Worm (Caenorhabditis elegans) whole organism, dauer: Measurements from ENCODE around the gene Y54G11A.1.
"Not testable (repeated sequence)": the region's sequence is repeated elsewhere in the genome, so short reads cannot be mapped to it uniquely, and the experiment has no call there.

Experiments
- unc-62 ChIP-seq: sonication (generic microtip); optimal IDR thresholded peaks from 2 replicates; lab custom pipeline; 2017; ENCODE audit warnings: missing biosample characterization, missing genetic modification reagents, missing genetic modification characterization

Y54G11A.1 gene

DNA sequence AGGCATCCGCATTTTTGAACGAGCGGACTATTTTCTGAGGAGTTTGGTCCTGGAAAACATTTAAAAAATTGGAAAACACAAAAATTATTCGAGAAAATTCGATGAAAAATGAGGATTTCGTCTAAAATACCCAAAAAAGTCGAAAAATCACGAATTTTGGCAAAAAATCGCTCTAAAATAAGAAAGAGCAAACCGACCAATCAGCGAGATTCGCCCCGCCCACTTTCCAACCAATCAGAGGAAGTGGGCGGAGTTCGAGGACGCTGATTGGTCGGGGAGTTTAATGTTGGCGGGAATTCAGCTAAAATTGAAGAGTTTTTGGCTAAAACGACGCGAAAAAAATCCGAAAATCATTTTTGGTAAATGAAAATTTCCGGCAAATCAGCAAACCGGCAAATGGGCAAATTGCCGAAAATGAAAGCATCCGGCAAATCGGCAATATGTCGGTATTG, at the start of gene Y54G11A.1:
Gene Y54G11A.1 (minus strand): TSS at position 51 of the 452 bp plus-strand sequence.
- TF ChIP-seq unc-62 (GFP tag; lab: Kevin White, UChicago): no peak

DNA sequence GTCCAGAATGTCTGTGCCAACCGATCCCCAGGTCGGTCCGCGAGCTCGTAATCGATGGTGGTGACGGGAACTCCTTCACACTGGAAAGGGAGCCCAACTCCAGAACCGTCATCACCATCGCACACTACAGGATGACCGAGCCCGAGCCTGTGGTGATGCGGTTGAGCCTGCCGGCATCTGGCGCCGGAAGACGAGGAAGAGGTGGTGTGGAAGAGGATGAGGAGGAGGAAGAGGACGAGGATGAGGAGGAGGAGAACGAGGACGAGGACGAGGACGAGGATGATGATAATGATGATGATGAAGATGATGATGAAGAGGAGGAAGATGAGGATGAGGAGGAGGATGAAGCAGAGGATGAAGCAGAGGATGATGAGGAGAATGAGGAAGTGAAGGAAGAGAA, 49.0 kb upstream of the Y54G11A.1 start, which contains the start of gene Y54G11A.14:
Gene Y54G11A.14 (plus strand): TSS at position 132 of the 400 bp plus-strand sequence.
- TF ChIP-seq unc-62 (GFP tag; lab: Kevin White, UChicago): no peak

DNA sequence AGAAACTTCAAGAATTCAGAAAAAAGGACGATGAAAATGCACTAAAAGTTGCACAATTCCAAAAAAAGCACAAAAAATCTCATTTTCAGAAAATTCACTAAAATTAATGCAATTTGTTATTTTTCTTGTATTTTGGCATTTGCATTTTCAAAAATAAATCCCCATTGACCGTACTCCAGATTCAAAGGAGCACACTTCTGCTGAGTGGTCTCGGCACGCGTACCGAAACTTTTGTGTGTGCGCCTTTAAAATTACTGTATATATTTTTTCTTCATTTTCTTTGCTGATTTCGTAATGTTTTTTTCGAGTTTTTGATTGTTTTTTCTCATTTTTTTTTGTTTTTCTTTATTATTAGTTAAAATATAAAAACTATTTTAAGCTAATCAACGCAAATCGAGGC, 43.2 kb upstream of the Y54G11A.1 start:
- TF ChIP-seq unc-62 (GFP tag; lab: Kevin White, UChicago): no peak

- no peak for TF ChIP-seq unc-62 (GFP tag; lab: Kevin White, UChicago)
Measured at ce11 chrII:14311537-14311936, 42.5 kb upstream of the Y54G11A.1 start.

ce11 chrII:14310729-14311388, 41.9 kb upstream of the Y54G11A.1 start, which contains the start of gene ctl-3:
Gene ctl-3 (minus strand): TSS chrII:14310779.
- TF ChIP-seq unc-62 (GFP tag; lab: Kevin White, UChicago): no peak

DNA sequence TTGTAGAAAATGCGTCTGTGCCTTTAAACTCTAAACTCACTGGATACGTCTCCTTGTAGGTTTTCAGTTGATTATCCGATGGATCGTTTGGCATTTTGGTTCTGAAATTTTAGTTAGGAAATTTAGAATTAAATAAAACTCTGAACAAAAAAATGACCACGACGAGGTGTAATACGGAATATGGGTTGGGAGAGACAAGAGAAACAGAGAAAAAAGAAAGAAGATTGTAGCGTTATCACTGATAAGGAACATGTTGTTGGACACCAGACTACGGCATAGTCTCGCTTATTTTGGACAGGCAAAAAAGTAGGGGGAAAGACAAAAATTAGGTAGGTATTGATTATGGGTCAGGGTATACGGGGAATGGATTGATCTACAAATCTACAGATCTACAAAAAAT, 37.2 kb upstream of the Y54G11A.1 start, which contains the start of gene ctl-1:
Gene ctl-1 (minus strand): TSS at position 101 of the 400 bp plus-strand sequence.
- TF ChIP-seq unc-62 (GFP tag; lab: Kevin White, UChicago): not testable (repeated sequence)

DNA sequence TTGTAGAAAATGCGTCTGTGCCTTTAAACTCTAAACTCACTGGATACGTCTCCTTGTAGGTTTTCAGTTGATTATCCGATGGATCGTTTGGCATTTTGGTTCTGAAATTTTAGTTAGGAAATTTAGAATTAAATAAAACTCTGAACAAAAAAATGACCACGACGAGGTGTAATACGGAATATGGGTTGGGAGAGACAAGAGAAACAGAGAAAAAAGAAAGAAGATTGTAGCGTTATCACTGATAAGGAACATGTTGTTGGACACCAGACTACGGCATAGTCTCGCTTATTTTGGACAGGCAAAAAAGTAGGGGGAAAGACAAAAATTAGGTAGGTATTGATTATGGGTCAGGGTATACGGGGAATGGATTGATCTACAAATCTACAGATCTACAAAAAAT, 32.9 kb upstream of the Y54G11A.1 start, which contains the start of gene ctl-2:
Gene ctl-2 (minus strand): TSS at position 101 of the 400 bp plus-strand sequence.
- not testable (repeated sequence) for TF ChIP-seq unc-62 (GFP tag; lab: Kevin White, UChicago)

DNA sequence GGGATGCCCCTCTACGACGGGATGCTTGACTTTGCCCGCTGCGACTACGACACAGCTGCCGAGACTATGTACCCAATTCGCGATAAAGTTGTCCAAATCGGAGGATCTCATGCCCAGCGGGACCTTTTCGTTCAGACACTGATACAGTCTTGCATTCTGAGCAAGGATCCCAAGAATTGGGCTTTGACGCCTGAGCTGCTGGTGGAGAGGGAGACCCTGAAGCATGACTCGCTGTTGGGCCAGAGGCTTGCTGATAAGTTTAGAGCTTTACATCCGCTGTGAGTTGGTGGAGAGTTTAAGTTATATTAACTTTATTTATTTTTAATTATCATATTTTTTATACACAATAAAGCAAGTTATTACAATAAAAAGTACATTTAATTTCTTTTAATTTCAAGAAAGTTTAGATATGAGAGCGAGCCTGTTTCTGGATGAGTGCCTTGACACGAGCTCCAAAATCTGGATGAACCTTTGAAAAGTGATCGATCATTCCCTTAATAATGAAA, 30.3 kb upstream of the Y54G11A.1 start:
- no peak for TF ChIP-seq unc-62 (GFP tag; lab: Kevin White, UChicago)

DNA sequence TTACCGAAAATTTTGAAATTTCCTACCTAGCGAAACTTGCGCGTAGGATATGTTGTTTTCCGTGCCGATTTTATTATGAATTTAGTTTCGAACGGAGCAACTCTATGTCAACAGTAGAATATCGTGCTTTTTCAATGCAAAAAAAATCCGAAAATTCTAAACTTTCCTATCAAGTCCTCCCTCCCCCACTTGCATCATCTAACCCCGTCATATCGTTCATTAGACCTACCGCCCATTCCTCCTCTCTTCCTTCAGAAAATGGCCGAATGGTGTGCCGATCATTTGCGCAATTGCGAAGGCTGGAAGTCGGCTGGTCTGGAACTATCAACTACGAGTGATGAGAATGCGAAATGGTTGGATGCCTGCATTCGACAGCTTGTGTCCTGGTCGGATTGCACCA, 28.1 kb upstream of the Y54G11A.1 start, which contains the start of gene Y54G11A.7:
Gene Y54G11A.7 (plus strand): TSS at position 256 of the 400 bp plus-strand sequence.
- TF ChIP-seq unc-62 (GFP tag; lab: Kevin White, UChicago): not testable (repeated sequence)

DNA sequence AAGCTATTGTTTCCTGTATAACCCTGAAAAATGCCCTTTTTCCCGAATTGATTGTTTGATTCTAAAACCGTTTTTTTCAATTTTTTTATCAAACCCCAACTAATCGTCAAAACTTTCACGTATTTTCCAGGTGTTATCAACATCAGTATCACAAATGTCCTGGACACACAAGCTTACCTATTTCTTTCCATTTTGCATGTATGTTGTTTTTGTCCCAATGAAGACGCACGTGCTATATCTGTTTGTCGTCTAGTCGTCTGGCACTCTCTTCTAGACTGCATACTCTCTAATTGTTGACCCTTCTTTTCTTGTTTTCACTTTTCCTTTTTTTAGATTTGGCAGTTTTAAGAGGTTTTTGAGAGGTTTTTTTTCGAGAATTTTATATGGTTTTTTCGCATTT, 27.3 kb upstream of the Y54G11A.1 start:
- TF ChIP-seq unc-62 (GFP tag; lab: Kevin White, UChicago): no peak

DNA sequence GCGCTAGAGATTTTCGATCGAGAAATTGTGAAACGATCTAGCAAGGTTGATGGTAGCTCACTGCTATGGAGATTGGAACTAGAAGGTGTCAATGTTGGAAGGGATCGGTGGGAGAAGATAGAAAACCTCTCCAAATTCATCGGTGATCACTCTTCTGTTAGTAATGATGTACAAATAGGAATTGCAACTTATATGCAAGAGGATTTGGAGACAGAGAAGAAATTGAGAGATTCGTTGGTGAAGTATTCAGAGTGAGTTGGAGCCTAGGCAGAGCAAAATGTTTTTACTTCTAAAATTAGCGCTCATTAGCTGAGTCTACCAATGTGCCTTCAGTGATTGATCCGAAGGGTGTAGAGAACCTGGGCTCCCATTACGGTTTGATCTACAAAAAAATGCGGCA, 25.4 kb upstream of the Y54G11A.1 start:
- TF ChIP-seq unc-62 (GFP tag; lab: Kevin White, UChicago): no peak

ce11 chrII:14292519-14292918, 23.5 kb upstream of the Y54G11A.1 start, which contains the start of gene Y54G11A.4:
Gene Y54G11A.4 (plus strand): TSS chrII:14292819.
- no peak for TF ChIP-seq unc-62 (GFP tag; lab: Kevin White, UChicago)

- TF ChIP-seq unc-62 (GFP tag; lab: Kevin White, UChicago): no peak
Measured at ce11 chrII:14290846-14291245, 21.9 kb upstream of the Y54G11A.1 start.

ce11 chrII:14288968-14289367, 20.0 kb upstream of the Y54G11A.1 start, which contains the start of gene srh-42:
Gene srh-42 (minus strand): TSS chrII:14289068.
- no peak for TF ChIP-seq unc-62 (GFP tag; lab: Kevin White, UChicago)

DNA sequence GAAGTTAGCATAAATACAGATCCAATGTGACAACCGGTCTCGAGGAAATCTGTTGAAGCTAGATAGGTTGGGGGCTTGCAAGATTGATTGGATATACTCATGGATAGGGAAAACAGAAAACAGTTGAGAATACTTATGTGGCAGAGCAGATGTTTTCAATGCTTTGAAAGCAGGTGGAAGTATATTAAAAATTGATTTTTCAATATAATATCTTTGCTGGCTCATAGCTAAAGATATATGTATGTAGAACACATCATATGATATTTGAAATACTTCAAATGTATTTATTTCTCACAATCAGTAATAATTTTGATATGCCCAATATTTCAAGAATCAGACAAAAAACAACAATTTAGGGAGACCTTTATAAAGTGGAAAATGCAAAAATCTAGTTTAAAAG, 18.3 kb upstream of the Y54G11A.1 start, which contains the start of gene srh-41:
Gene srh-41 (minus strand): TSS at position 101 of the 400 bp plus-strand sequence.
- no peak for TF ChIP-seq unc-62 (GFP tag; lab: Kevin White, UChicago)

DNA sequence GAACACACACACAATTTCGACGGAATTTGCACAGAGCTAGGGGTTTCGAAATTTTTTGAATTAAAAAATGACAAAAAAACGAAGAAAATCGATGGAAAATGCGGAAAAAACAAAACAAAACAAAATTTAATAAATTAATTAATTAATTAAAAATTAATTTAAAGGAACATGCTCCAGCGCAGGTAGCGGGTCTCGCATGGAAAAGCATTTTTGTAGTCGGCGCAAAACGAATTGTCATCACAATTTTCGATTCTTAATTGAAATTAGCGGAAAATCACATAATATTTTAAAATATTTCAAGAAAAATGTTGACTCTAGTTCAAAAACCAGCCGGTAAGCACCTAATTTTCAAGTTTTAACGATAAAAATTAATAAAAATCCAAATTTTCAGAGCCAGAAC, 7.4 kb upstream of the Y54G11A.1 start, which contains the start of gene Y54G11A.3:
Gene Y54G11A.3 (plus strand): TSS at position 213 of the 400 bp plus-strand sequence.
- TF ChIP-seq unc-62 (GFP tag; lab: Kevin White, UChicago): no peak
